Worm (Caenorhabditis elegans): ENCODE results near the gene F40F12.3.

DNA sequence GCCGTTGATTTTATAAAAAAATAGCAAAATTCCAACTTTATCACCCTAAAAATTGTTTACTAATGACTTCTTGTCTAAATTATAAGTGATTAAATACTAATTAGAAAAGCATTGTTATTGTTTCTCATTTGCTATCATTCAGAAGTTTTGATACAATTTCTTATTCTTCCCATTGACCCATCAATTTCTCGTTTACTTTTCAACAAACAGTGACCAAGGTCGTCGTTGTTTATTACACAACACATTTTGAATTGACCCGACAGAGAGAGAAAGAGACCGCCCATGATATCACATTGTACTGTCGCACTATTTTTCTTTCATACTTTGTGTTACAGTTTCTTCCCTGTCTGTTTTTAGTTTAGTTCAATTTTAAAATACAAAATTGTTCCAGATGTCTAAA is 6.7 kb upstream of the F40F12.3 start, which contains the start of gene ttr-2:
- no peak for TF ChIP-seq W03F9.2 (tag; optimal IDR thresholded peaks at IDR 0.05)
- TF ChIP-seq dao-5 (tag; optimal IDR thresholded peaks at IDR 0.05) = no peak
- no peak for TF ChIP-seq him-1 (tag; optimal IDR thresholded peaks at IDR 0.05)

All from whole organism, L4/young adult.